Fruit fly (Drosophila melanogaster): ENCODE data around the gene Nagk.

Gene Nagk

dm6 chr3R:15346018-15346383 is 2.9 kb upstream of the Nagk start, which contains the start of the genes Surf4 and CG31301:
TSS of gene Surf4 (minus strand) at chr3R:15346176.
TSS of gene CG31301 (plus strand) at chr3R:15346205.
- no peak for TF ChIP-seq noc (tag; optimal IDR thresholded peaks at IDR 0.05)

dm6 chr3R:15345198-15346017 is 2.4 kb upstream of the Nagk start:
- TF ChIP-seq noc (tag; optimal IDR thresholded peaks at IDR 0.05) = peak; percentile 22

- TF ChIP-seq noc (tag; optimal IDR thresholded peaks at IDR 0.05) = no peak
Measured at dm6 chr3R:15342432-15342925, 577 bp downstream of the Nagk start.

dm6 chr3R:15340052-15340732 is 2.9 kb downstream of the Nagk start, which contains the start of gene SerRS-m:
TSS of gene SerRS-m (plus strand) at chr3R:15340667.
- no peak for TF ChIP-seq noc (tag; optimal IDR thresholded peaks at IDR 0.05)

- TF ChIP-seq noc (tag; optimal IDR thresholded peaks at IDR 0.05) = no peak
Measured at dm6 chr3R:15339111-15339510, 3.9 kb downstream of the Nagk start.

dm6 chr3R:15332994-15333393 is 10.1 kb downstream of the Nagk start, which contains the start of the genes Fkbp39 and Cyfip:
TSS of gene Fkbp39 (minus strand) at chr3R:15333133.
TSS of gene Cyfip (plus strand) at chr3R:15333266.
- no peak for TF ChIP-seq noc (tag; optimal IDR thresholded peaks at IDR 0.05)

- TF ChIP-seq noc (tag; optimal IDR thresholded peaks at IDR 0.05) = no peak
Measured at dm6 chr3R:15330472-15330871, 12.6 kb downstream of the Nagk start, which contains the start of gene mRpL9. TSS of gene mRpL9 (plus strand) at chr3R:15330738.

DNA sequence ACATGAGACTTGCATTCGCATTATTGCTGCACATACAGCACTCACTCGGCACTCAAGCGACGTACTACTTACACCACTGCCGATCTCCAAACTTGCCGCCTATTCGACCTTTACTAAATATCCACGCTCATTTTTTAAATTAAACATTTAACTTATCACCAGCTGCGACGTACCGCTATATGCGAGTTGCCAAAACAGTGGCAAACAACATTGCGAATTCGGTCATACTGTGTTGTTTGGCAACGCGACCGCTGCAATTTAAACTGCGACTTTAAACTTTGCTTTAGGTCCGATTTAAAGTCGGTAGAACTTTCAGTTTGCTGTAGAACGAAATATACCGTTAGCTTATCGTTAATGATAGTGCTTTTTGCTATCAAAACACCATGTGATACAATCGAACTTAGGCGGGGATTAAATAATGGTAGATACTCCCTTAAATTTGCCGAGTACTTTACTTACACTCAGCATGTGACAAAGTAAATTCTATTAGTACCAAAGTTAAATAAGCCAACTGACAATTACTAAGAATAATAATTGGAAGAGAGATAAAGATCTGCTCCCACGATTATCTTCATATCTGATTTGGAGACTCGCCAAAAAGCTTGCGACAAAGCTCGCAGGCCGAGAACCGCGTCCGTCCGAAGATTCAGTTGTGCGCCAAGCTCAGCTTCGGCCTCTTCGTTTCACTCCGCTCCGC is 14.8 kb downstream of the Nagk start, which contains the start of the genes CG6236 and ea:
Gene CG6236, minus strand, starts transcription at position 187 of the 697 bp plus-strand sequence.
Gene ea, plus strand, starts transcription at position 647 of the 697 bp plus-strand sequence.
- no peak for TF ChIP-seq noc (tag; optimal IDR thresholded peaks at IDR 0.05)

- no peak for TF ChIP-seq noc (tag; optimal IDR thresholded peaks at IDR 0.05)
Measured at dm6 chr3R:15320747-15321085, 22.3 kb downstream of the Nagk start, which contains the start of gene ear. TSS of gene ear (plus strand) at chr3R:15320756.

- TF ChIP-seq noc (tag; optimal IDR thresholded peaks at IDR 0.05) = peak; percentile 62
Measured at dm6 chr3R:15319912-15320746, 22.9 kb downstream of the Nagk start, which contains the start of the genes CG6276 and CG44040. TSS of gene CG6276 (minus strand) at chr3R:15320069. TSS of gene CG44040 (plus strand) at chr3R:15320378.

dm6 chr3R:15316326-15316725 is 26.7 kb downstream of the Nagk start, which contains the start of gene CG14866:
TSS of gene CG14866 (plus strand) at chr3R:15316471.
- no peak for TF ChIP-seq noc (tag; optimal IDR thresholded peaks at IDR 0.05)

- TF ChIP-seq noc (tag; optimal IDR thresholded peaks at IDR 0.05) = no peak
Measured at dm6 chr3R:15313836-15314235, 29.2 kb downstream of the Nagk start.

DNA sequence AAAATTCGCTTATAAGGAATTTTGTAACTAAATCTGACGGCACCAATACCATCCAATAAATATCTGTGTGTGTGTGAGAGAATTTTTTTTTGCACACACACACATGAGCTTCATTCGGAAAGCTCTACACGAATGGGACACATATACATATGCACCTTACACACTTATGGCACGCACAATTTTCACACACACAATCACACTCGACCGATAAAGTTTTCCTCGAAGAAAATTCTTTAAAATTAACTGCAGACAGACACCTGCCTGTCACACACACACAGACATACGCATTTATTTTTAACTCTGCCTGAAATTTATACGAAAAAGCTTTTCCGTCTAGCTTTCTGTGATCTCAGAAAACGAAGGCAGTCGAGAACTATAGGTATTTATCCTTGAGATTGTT is 32.4 kb downstream of the Nagk start:
- no peak for TF ChIP-seq noc (tag; optimal IDR thresholded peaks at IDR 0.05)

- TF ChIP-seq noc (tag; optimal IDR thresholded peaks at IDR 0.05) = no peak
Measured at dm6 chr3R:15309924-15310323, 33.1 kb downstream of the Nagk start, which contains the start of gene Tm2. TSS of gene Tm2 (plus strand) at chr3R:15310193.

DNA sequence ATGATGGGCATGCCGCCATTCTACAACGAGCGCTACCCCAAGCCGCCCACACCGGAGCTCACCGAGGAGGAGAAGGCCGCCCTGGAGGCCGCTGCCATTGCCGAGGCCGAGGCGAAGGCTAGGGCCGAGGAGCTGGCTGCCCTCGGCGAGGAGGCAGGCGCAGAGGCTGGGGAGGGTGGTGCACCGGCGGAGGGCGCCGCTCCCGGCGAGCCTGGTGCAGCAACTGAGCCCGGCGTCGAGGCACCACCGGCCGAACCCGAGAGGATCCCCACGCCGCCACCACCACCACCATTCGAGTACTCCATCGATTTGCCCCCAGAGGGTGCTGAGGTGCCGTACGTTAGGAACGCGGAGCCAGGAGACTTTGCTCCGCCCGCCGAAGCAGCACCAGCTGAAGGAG is 37.8 kb downstream of the Nagk start:
- no peak for TF ChIP-seq noc (tag; optimal IDR thresholded peaks at IDR 0.05)

Data from whole organism, larva.